Fruit fly (Drosophila melanogaster) whole organism, embryonic: ENCODE measurements around the gene Rassf.

ENCODE experiments used
- Bdp1 ChIP-seq: fragments of 200-800 bp; sonication (Bioruptor generic); optimal IDR thresholded peaks from 3 replicates; lab custom pipeline; 2016; ENCODE audit warnings: missing biosample characterization, missing genetic modification characterization
- Bteb2 ChIP-seq: fragments of 200-800 bp; sonication (Bioruptor generic); optimal IDR thresholded peaks from 2 replicates; lab custom pipeline; 2016; ENCODE audit warnings: missing biosample characterization, missing genetic modification characterization
- CG11085 ChIP-seq: fragments of 200-800 bp; sonication (Bioruptor generic); IDR thresholded peaks from 2 replicates; pipeline ENCODE4 v1.3.6; 2022; ENCODE audit warnings: missing biosample characterization, missing genetic modification characterization
- CG15479 ChIP-seq: fragments of 200-800 bp; sonication (Bioruptor generic); optimal IDR thresholded peaks from 3 replicates; lab custom pipeline; 2019; ENCODE audit warnings: missing biosample characterization, mild to moderate bottlenecking, missing genetic modification characterization, moderate library complexity
- CG1603 ChIP-seq: fragments of 200-800 bp; sonication (Bioruptor generic); optimal IDR thresholded peaks from 2 replicates; lab custom pipeline; 2019; ENCODE audit warnings: missing biosample characterization, mild to moderate bottlenecking, missing genetic modification characterization, moderate library complexity
- CG16779 ChIP-seq: fragments of 200-800 bp; sonication (Bioruptor generic); IDR thresholded peaks from 2 replicates; pipeline ENCODE4 v1.3.6; 2022; ENCODE audit warnings: missing biosample characterization, missing genetic modification characterization
- CG17361 ChIP-seq: fragments of 200-800 bp; sonication (Bioruptor generic); IDR thresholded peaks from 3 replicates; pipeline ENCODE4 v1.3.6; 2022; ENCODE audit warnings: missing biosample characterization, missing genetic modification characterization
- CG2129 ChIP-seq: fragments of 200-800 bp; sonication (Bioruptor generic); IDR thresholded peaks from 2 replicates; pipeline ENCODE4 v1.3.6; 2022; ENCODE audit warnings: missing biosample characterization, missing genetic modification characterization; ENCODE audit not compliant: partially characterized antibody
- CG32532 ChIP-seq: fragments of 200-800 bp; sonication (Bioruptor generic); IDR thresholded peaks from 2 replicates; pipeline ENCODE4 v1.3.6; 2022; ENCODE audit warnings: missing biosample characterization, missing genetic modification characterization
- CG34376 ChIP-seq: fragments of 200-800 bp; sonication (Bioruptor generic); optimal IDR thresholded peaks from 2 replicates; lab custom pipeline; 2018; ENCODE audit warnings: missing biosample characterization, mild to moderate bottlenecking, missing genetic modification characterization
- CG4282 ChIP-seq: fragments of 200-800 bp; sonication (Bioruptor generic); optimal IDR thresholded peaks from 2 replicates; lab custom pipeline; 2016; ENCODE audit warnings: missing biosample characterization, missing genetic modification characterization
- CG4404 ChIP-seq: fragments of 200-800 bp; sonication (Bioruptor generic); IDR thresholded peaks from 2 replicates; pipeline ENCODE4 v1.3.6; 2022; ENCODE audit warnings: missing biosample characterization, missing genetic modification characterization
- CG7357 ChIP-seq: fragments of 200-800 bp; sonication (Bioruptor generic); IDR thresholded peaks from 3 replicates; pipeline ENCODE4 v1.3.6; 2022; ENCODE audit warnings: missing biosample characterization, missing genetic modification characterization
- CG7928 ChIP-seq: fragments of 200-800 bp; sonication (Bioruptor generic); optimal IDR thresholded peaks from 2 replicates; lab custom pipeline; 2017; ENCODE audit warnings: missing biosample characterization, mild to moderate bottlenecking, missing genetic modification characterization
- CG8281 ChIP-seq: fragments of 200-800 bp; sonication (Bioruptor generic); optimal IDR thresholded peaks from 2 replicates; lab custom pipeline; 2018; ENCODE audit warnings: missing biosample characterization, mild to moderate bottlenecking, missing genetic modification characterization, moderate library complexity
- CG8944 ChIP-seq: fragments of 200-800 bp; sonication (Bioruptor generic); optimal IDR thresholded peaks from 3 replicates; lab custom pipeline; 2016; ENCODE audit warnings: missing biosample characterization, missing genetic modification characterization
- CG9215 ChIP-seq: fragments of 200-800 bp; sonication (Bioruptor generic); IDR thresholded peaks from 2 replicates; pipeline ENCODE4 v1.3.6; 2022; ENCODE audit warnings: missing biosample characterization, missing genetic modification characterization
- CkIIα-i1 ChIP-seq: fragments of 200-800 bp; sonication (Bioruptor generic); IDR thresholded peaks from 2 replicates; pipeline ENCODE4 v1.3.6; 2022; ENCODE audit warnings: missing biosample characterization, missing genetic modification characterization
- CrebB ChIP-seq: fragments of 200-800 bp; sonication (Bioruptor generic); optimal IDR thresholded peaks from 3 replicates; lab custom pipeline; 2018; ENCODE audit warnings: missing biosample characterization, mild to moderate bottlenecking, missing genetic modification characterization
- D19A ChIP-seq: fragments of 200-800 bp; optimal IDR thresholded peaks from 3 replicates; lab custom pipeline; 2019; ENCODE audit warnings: missing biosample characterization, mild to moderate bottlenecking, missing genetic modification characterization, moderate library complexity
- Dfd ChIP-seq, 2 experiments: fragments of >200 bp; optimal IDR thresholded peaks; 2 replicates each; lab custom pipeline; 2017; ENCODE audit warnings: missing biosample characterization in 2 of 2, missing genetic modification characterization in 2 of 2
- Dp ChIP-seq: fragments of 200-800 bp; sonication (Bioruptor generic); optimal IDR thresholded peaks from 2 replicates; lab custom pipeline; 2018; ENCODE audit warnings: missing biosample characterization, mild to moderate bottlenecking, missing genetic modification characterization, moderate library complexity
- E2f1 ChIP-seq: fragments of 200-800 bp; sonication (Bioruptor generic); IDR thresholded peaks from 2 replicates; pipeline ENCODE4 v1.3.6; 2022; ENCODE audit warnings: missing biosample characterization, missing genetic modification characterization
- ERR ChIP-seq: fragments of 200-800 bp; sonication (Bioruptor generic); optimal IDR thresholded peaks from 2 replicates; lab custom pipeline; 2016; ENCODE audit warnings: missing biosample characterization, missing genetic modification characterization
- Fer2 ChIP-seq: fragments of 200-800 bp; sonication (Bioruptor generic); optimal IDR thresholded peaks from 2 replicates; lab custom pipeline; 2018; ENCODE audit warnings: missing biosample characterization, mild to moderate bottlenecking, missing genetic modification characterization, moderate library complexity
- HHEX ChIP-seq: fragments of 200-800 bp; sonication (Bioruptor generic); optimal IDR thresholded peaks from 3 replicates; lab custom pipeline; 2017; ENCODE audit warnings: missing biosample characterization, mild to moderate bottlenecking, missing genetic modification characterization, missing genetic modification reagents
- HLH3B ChIP-seq: fragments of 200-800 bp; sonication (Bioruptor generic); IDR thresholded peaks from 2 replicates; pipeline ENCODE4 v1.3.6; 2022; ENCODE audit warnings: missing biosample characterization, missing genetic modification characterization
- HLH4C ChIP-seq: fragments of 200-800 bp; sonication (Bioruptor generic); IDR thresholded peaks from 3 replicates; pipeline ENCODE4 v1.3.6; 2022; ENCODE audit warnings: missing biosample characterization, missing genetic modification characterization; ENCODE audit not compliant: partially characterized antibody
- Hmr ChIP-seq: fragments of 200-800 bp; sonication (Bioruptor generic); optimal IDR thresholded peaks from 3 replicates; lab custom pipeline; 2017; ENCODE audit warnings: mild to moderate bottlenecking, missing biosample characterization, missing genetic modification reagents, missing genetic modification characterization
- MBD-R2 ChIP-seq: fragments of 200-800 bp; sonication (Bioruptor generic); IDR thresholded peaks from 2 replicates; pipeline ENCODE4 v1.3.6; 2022; ENCODE audit warnings: missing biosample characterization, missing genetic modification characterization
- Mad ChIP-seq: fragments of 200-800 bp; sonication (Bioruptor generic); optimal IDR thresholded peaks from 2 replicates; lab custom pipeline; 2016; ENCODE audit warnings: missing biosample characterization, missing genetic modification characterization
- Mes4 ChIP-seq: fragments of 200-800 bp; sonication (Bioruptor generic); optimal IDR thresholded peaks from 2 replicates; lab custom pipeline; 2016; ENCODE audit warnings: missing biosample characterization, missing genetic modification characterization
- Mrtf ChIP-seq: fragments of 200-800 bp; sonication (Bioruptor generic); IDR thresholded peaks from 3 replicates; pipeline ENCODE4 v1.3.6; 2022; ENCODE audit warnings: missing biosample characterization, missing genetic modification characterization
- Pdp1 ChIP-seq, 2 experiments: fragments of 200-800 bp; sonication (Bioruptor generic); optimal IDR thresholded peaks; 3 replicates each; lab custom pipeline; 2016; ENCODE audit warnings: missing biosample characterization in 2 of 2, missing genetic modification characterization in 2 of 2, mild to moderate bottlenecking in 1 of 2, moderate library complexity in 1 of 2
- Ravus ChIP-seq: fragments of 200-800 bp; sonication (Bioruptor generic); IDR thresholded peaks from 2 replicates; pipeline ENCODE4 v1.3.6; 2022; ENCODE audit warnings: missing biosample characterization, missing genetic modification characterization
- Rfx ChIP-seq: fragments of 200-800 bp; sonication (Bioruptor generic); IDR thresholded peaks from 2 replicates; pipeline ENCODE4 v1.3.6; 2022; ENCODE audit warnings: missing biosample characterization, missing genetic modification characterization
- Side ChIP-seq: fragments of 200-800 bp; sonication (Bioruptor generic); optimal IDR thresholded peaks from 2 replicates; lab custom pipeline; 2016; ENCODE audit warnings: missing biosample characterization, missing genetic modification characterization
- Taf1 ChIP-seq: fragments of 200-800 bp; sonication (Bioruptor generic); IDR thresholded peaks from 2 replicates; pipeline ENCODE4 v1.3.6; 2022; ENCODE audit warnings: missing biosample characterization, missing genetic modification characterization
- ac ChIP-seq: fragments of 200-800 bp; sonication (Bioruptor generic); optimal IDR thresholded peaks from 3 replicates; lab custom pipeline; 2017; ENCODE audit warnings: missing biosample characterization, mild to moderate bottlenecking, missing genetic modification characterization
- ara ChIP-seq: fragments of 200-800 bp; sonication (Bioruptor generic); IDR thresholded peaks from 2 replicates; pipeline ENCODE4 v1.3.6; 2022; ENCODE audit warnings: missing biosample characterization, missing genetic modification characterization
- chm ChIP-seq: fragments of 200-800 bp; sonication (Bioruptor generic); IDR thresholded peaks from 2 replicates; pipeline ENCODE4 v1.3.6; 2022; ENCODE audit warnings: missing biosample characterization, missing genetic modification characterization
- chn ChIP-seq: fragments of 200-800 bp; sonication (Bioruptor generic); optimal IDR thresholded peaks from 2 replicates; lab custom pipeline; 2016; ENCODE audit warnings: missing biosample characterization, missing genetic modification characterization
- crp ChIP-seq, 2 experiments: fragments of 200-800 bp; sonication (Bioruptor generic); optimal IDR thresholded peaks; 2 replicates in 1 of 2; 3 replicates in 1 of 2; lab custom pipeline; 2017; ENCODE audit warnings: missing biosample characterization in 2 of 2, missing genetic modification characterization in 2 of 2, mild to moderate bottlenecking in 1 of 2, moderate library complexity in 1 of 2
- dimm ChIP-seq: fragments of 200-800 bp; sonication (Bioruptor generic); IDR thresholded peaks from 2 replicates; pipeline ENCODE4 v1.3.6; 2022; ENCODE audit warnings: missing biosample characterization, missing genetic modification characterization
- eyg ChIP-seq: fragments of 200-800 bp; sonication (Bioruptor generic); optimal IDR thresholded peaks from 3 replicates; lab custom pipeline; 2016; ENCODE audit warnings: missing biosample characterization, missing genetic modification characterization
- ind ChIP-seq: fragments of 200-800 bp; sonication (Bioruptor generic); optimal IDR thresholded peaks from 3 replicates; lab custom pipeline; 2016; ENCODE audit warnings: missing biosample characterization, missing genetic modification characterization
- lmd ChIP-seq: fragments of 200-800 bp; sonication (Bioruptor generic); IDR thresholded peaks from 2 replicates; pipeline ENCODE4 v1.3.6; 2022; ENCODE audit warnings: missing biosample characterization, missing genetic modification characterization
- mirr ChIP-seq: fragments of 200-800 bp; sonication (Bioruptor generic); optimal IDR thresholded peaks from 3 replicates; lab custom pipeline; 2018; ENCODE audit warnings: missing biosample characterization, mild to moderate bottlenecking, missing genetic modification characterization
- pum ChIP-seq: fragments of 200-800 bp; sonication (Bioruptor generic); optimal IDR thresholded peaks from 2 replicates; lab custom pipeline; 2016; ENCODE audit warnings: missing biosample characterization, missing genetic modification characterization
- run ChIP-seq: fragments of 200-800 bp; sonication (Bioruptor generic); optimal IDR thresholded peaks from 3 replicates; lab custom pipeline; 2018; ENCODE audit warnings: missing biosample characterization, mild to moderate bottlenecking, missing genetic modification characterization
- slou ChIP-seq: fragments of 200-800 bp; sonication (Bioruptor generic); optimal IDR thresholded peaks from 3 replicates; lab custom pipeline; 2016; ENCODE audit warnings: missing biosample characterization, missing genetic modification characterization
- stwl ChIP-seq: fragments of 200-800 bp; sonication (Bioruptor generic); optimal IDR thresholded peaks from 3 replicates; lab custom pipeline; 2018; ENCODE audit warnings: missing biosample characterization, mild to moderate bottlenecking, missing genetic modification characterization, moderate library complexity
- vfl ChIP-seq: fragments of 200-800 bp; sonication (Bioruptor generic); optimal IDR thresholded peaks from 2 replicates; lab custom pipeline; 2016; ENCODE audit warnings: missing biosample characterization, missing genetic modification characterization

Gene Rassf

DNA sequence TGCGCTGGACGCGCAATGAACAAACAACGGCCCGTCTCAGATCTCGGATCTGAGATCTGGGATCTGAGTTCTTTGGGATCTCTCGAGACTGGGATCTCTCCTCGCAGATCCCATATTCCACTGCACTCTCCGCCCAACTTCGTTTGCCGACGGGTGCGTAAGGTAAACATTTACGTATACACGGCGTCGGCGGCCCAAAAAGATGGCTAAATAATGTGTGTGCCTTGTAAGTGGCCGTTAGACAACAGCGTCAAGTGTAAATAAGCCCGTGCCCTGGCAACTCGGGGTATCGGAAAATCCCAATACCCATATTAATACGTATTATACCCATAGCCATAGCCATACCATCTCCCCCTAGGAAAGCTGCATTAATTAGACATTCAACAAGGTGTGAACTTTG, 17.0 kb upstream of the Rassf start (continued):
- TF ChIP-seq Dfd (GFP tag; optimal IDR thresholded peaks at IDR 0.05; lab: Kevin White, UChicago) (no peak), ERR (GFP tag; lab: Kevin White, UChicago) (no peak), ind (GFP tag; lab: Kevin White, UChicago) (no peak), Fer2 (tag; lab: Kevin White, UChicago) (no peak), HLH3B (GFP tag; lab: Robert Waterston, UW) (0 out of 2 replicates have a peak, but pooled peaks have one; percentile 14), vfl (GFP tag; lab: Kevin White, UChicago) (no peak), Rfx (no peak), CG9215 (GFP tag; lab: Robert Waterston, UW) (no peak), CG7928 (GFP tag; lab: Kevin White, UChicago) (no peak), HLH4C (GFP tag; lab: Robert Waterston, UW) (no peak), mirr (GFP tag; lab: Kevin White, UChicago) (no peak), ac (GFP tag; lab: Kevin White, UChicago) (peak; percentile 26), slou (no peak), run (no peak), Mes4 (GFP tag; lab: Kevin White, UChicago) (no peak), Pdp1 (GFP tag; optimal IDR thresholded peaks at IDR 0.05; lab: Kevin White, UChicago) (peak in 1 of 2 experiments; percentile 6), Dp (GFP tag; lab: Kevin White, UChicago) (no peak), ara (no peak), D19A (tag; lab: Kevin White, UChicago) (no peak), MBD-R2 (no peak), crp (GFP tag; optimal IDR thresholded peaks at IDR 0.05; lab: Kevin White, UChicago) (no peak), dimm (no peak), CG8944 (no peak), lmd (GFP tag; lab: Robert Waterston, UW) (no peak), CG2129 (GFP tag; lab: Robert Waterston, UW) (no peak), Hmr (GFP tag; lab: Kevin White, UChicago) (no peak), Bdp1 (no peak), chm (GFP tag; lab: Robert Waterston, UW) (no peak), eyg (GFP tag; lab: Kevin White, UChicago) (no peak), pum (GFP tag; lab: Kevin White, UChicago) (no peak), chn (GFP tag; lab: Kevin White, UChicago) (no peak), CG32532 (GFP tag; lab: Robert Waterston, UW) (no peak), CrebB (tag; lab: Kevin White, UChicago) (no peak), Mad (GFP tag; lab: Kevin White, UChicago) (no peak), CG4404 (GFP tag; lab: Robert Waterston, UW) (no peak), Mrtf (GFP tag; lab: Robert Waterston, UW) (no peak), HHEX (GFP tag; lab: Kevin White, UChicago) (peak; percentile 1), CG1603 (tag; lab: Kevin White, UChicago) (peak; percentile 31), CG8281 (tag; lab: Kevin White, UChicago) (no peak), E2f1 (GFP tag; lab: Robert Waterston, UW) (no peak), stwl (tag; lab: Kevin White, UChicago) (no peak), CG15479 (no peak), CG16779 (no peak), CG34376 (GFP tag; lab: Kevin White, UChicago) (no peak), CG11085 (GFP tag; lab: Robert Waterston, UW) (no peak), CG7357 (GFP tag; lab: Robert Waterston, UW) (no peak), Side (no peak), Ravus (GFP tag; lab: Robert Waterston, UW) (no peak), CG17361 (GFP tag; lab: Robert Waterston, UW) (no peak), Taf1 (no peak), CkIIα-i1 (GFP tag; lab: Robert Waterston, UW) (no peak), Bteb2 (GFP tag; lab: Kevin White, UChicago) (no peak), CG4282 (GFP tag; lab: Kevin White, UChicago) (no peak)
